Fruit fly (Drosophila melanogaster) whole organism, embryonic: ENCODE data around the gene CG45073.

ENCODE experiments used
- Antp ChIP-seq: fragments of 200-800 bp; sonication (Bioruptor generic); optimal IDR thresholded peaks from 3 replicates; lab custom pipeline; 2016; ENCODE audit warnings: missing biosample characterization, missing genetic modification characterization
- B-H1 ChIP-seq: fragments of 200-800 bp; sonication (Bioruptor generic); IDR thresholded peaks from 3 replicates; pipeline ENCODE4 v1.3.6; 2022; ENCODE audit warnings: missing biosample characterization, missing genetic modification characterization
- CG11093 ChIP-seq: fragments of 200-800 bp; sonication (Bioruptor generic); IDR thresholded peaks from 3 replicates; pipeline ENCODE4 v1.3.6; 2022; ENCODE audit warnings: missing biosample characterization, missing genetic modification characterization
- CG12219 ChIP-seq: fragments of 200-800 bp; sonication (Bioruptor generic); optimal IDR thresholded peaks from 3 replicates; lab custom pipeline; 2018; ENCODE audit warnings: missing biosample characterization, mild to moderate bottlenecking, missing genetic modification characterization
- CG12744 ChIP-seq: fragments of 200-800 bp; sonication (Bioruptor generic); optimal IDR thresholded peaks from 2 replicates; lab custom pipeline; 2016; ENCODE audit warnings: missing biosample characterization, missing genetic modification characterization
- CG16779 ChIP-seq: fragments of 200-800 bp; sonication (Bioruptor generic); IDR thresholded peaks from 2 replicates; pipeline ENCODE4 v1.3.6; 2022; ENCODE audit warnings: missing biosample characterization, missing genetic modification characterization
- CG17829 ChIP-seq: fragments of 200-800 bp; optimal IDR thresholded peaks from 2 replicates; lab custom pipeline; 2019; ENCODE audit warnings: missing biosample characterization, mild to moderate bottlenecking, missing genetic modification characterization, moderate library complexity
- CG17912 ChIP-seq: fragments of 200-800 bp; sonication (Bioruptor generic); optimal IDR thresholded peaks from 2 replicates; lab custom pipeline; 2018; ENCODE audit warnings: missing biosample characterization, mild to moderate bottlenecking, missing genetic modification characterization
- CG1792 ChIP-seq: fragments of 200-800 bp; sonication (Bioruptor generic); optimal IDR thresholded peaks from 2 replicates; lab custom pipeline; 2016; ENCODE audit warnings: missing biosample characterization, missing genetic modification characterization
- CG2202 ChIP-seq: fragments of 200-800 bp; sonication (Bioruptor generic); optimal IDR thresholded peaks from 2 replicates; lab custom pipeline; 2018; ENCODE audit warnings: missing biosample characterization, mild to moderate bottlenecking, missing genetic modification characterization
- CG30431 ChIP-seq: fragments of 200-800 bp; sonication (Bioruptor generic); optimal IDR thresholded peaks from 2 replicates; lab custom pipeline; 2017; ENCODE audit warnings: missing biosample characterization, missing genetic modification characterization
- CG31365 ChIP-seq: fragments of 200-800 bp; sonication (Bioruptor generic); optimal IDR thresholded peaks from 2 replicates; lab custom pipeline; 2018; ENCODE audit warnings: missing biosample characterization, mild to moderate bottlenecking, missing genetic modification characterization
- CG3838 ChIP-seq: fragments of 200-800 bp; sonication (Bioruptor generic); optimal IDR thresholded peaks from 3 replicates; lab custom pipeline; 2016; ENCODE audit warnings: missing biosample characterization, missing genetic modification characterization
- CG42726 ChIP-seq: fragments of 200-800 bp; sonication (Bioruptor generic); IDR thresholded peaks from 2 replicates; pipeline ENCODE4 v1.3.6; 2022; ENCODE audit warnings: missing biosample characterization, missing genetic modification characterization; ENCODE audit not compliant: partially characterized antibody
- CG4282 ChIP-seq: fragments of 200-800 bp; sonication (Bioruptor generic); optimal IDR thresholded peaks from 2 replicates; lab custom pipeline; 2016; ENCODE audit warnings: missing biosample characterization, missing genetic modification characterization
- CG4424 ChIP-seq: fragments of 200-800 bp; sonication (Bioruptor generic); optimal IDR thresholded peaks from 3 replicates; lab custom pipeline; 2016; ENCODE audit warnings: missing biosample characterization, missing genetic modification characterization
- CG4820 ChIP-seq: fragments of 200-800 bp; sonication (Bioruptor generic); optimal IDR thresholded peaks from 3 replicates; lab custom pipeline; 2016; ENCODE audit warnings: missing biosample characterization, missing genetic modification characterization
- CG5953 ChIP-seq: fragments of 200-800 bp; sonication (Bioruptor generic); IDR thresholded peaks from 2 replicates; pipeline ENCODE4 v1.3.6; 2022; ENCODE audit warnings: missing biosample characterization, missing genetic modification characterization
- CG6654 ChIP-seq: fragments of 200-800 bp; sonication (Bioruptor generic); optimal IDR thresholded peaks from 2 replicates; lab custom pipeline; 2017; ENCODE audit warnings: missing biosample characterization, mild to moderate bottlenecking, missing genetic modification characterization
- CG6689 ChIP-seq: fragments of 200-800 bp; sonication (Bioruptor generic); IDR thresholded peaks from 2 replicates; pipeline ENCODE4 v1.3.6; 2022; ENCODE audit warnings: missing biosample characterization, missing genetic modification characterization
- CG6854 ChIP-seq: fragments of 200-800 bp; sonication (Bioruptor generic); optimal IDR thresholded peaks from 3 replicates; lab custom pipeline; 2017; ENCODE audit warnings: missing biosample characterization, mild to moderate bottlenecking, missing genetic modification characterization
- CG7839 ChIP-seq: fragments of 200-800 bp; sonication (Bioruptor generic); optimal IDR thresholded peaks from 3 replicates; lab custom pipeline; 2018; ENCODE audit warnings: missing biosample characterization, mild to moderate bottlenecking, missing genetic modification characterization, moderate library complexity
- CG8944 ChIP-seq: fragments of 200-800 bp; sonication (Bioruptor generic); optimal IDR thresholded peaks from 3 replicates; lab custom pipeline; 2016; ENCODE audit warnings: missing biosample characterization, missing genetic modification characterization
- CG9727 ChIP-seq: fragments of 200-800 bp; sonication (Bioruptor generic); optimal IDR thresholded peaks from 3 replicates; lab custom pipeline; 2017; ENCODE audit warnings: missing biosample characterization, mild to moderate bottlenecking, missing genetic modification characterization
- Dll ChIP-seq: fragments of 200-800 bp; sonication (Bioruptor generic); IDR thresholded peaks from 4 replicates; pipeline ENCODE4 v1.3.6; 2022; ENCODE audit warnings: missing biosample characterization, missing genetic modification characterization; ENCODE audit not compliant: partially characterized antibody
- Doc2 ChIP-seq: fragments of 200-800 bp; sonication (Bioruptor generic); IDR thresholded peaks from 2 replicates; pipeline ENCODE4 v1.3.6; 2022; ENCODE audit warnings: missing biosample characterization, missing genetic modification characterization
- Drgx ChIP-seq: fragments of 200-800 bp; sonication (Bioruptor generic); IDR thresholded peaks from 2 replicates; pipeline ENCODE4 v1.3.6; 2022; ENCODE audit warnings: missing biosample characterization, missing genetic modification characterization
- Elba2 ChIP-seq: fragments of 200-800 bp; sonication (Bioruptor generic); optimal IDR thresholded peaks from 3 replicates; lab custom pipeline; 2016; ENCODE audit warnings: missing biosample characterization, missing genetic modification characterization
- Ets65A ChIP-seq: fragments of 200-800 bp; sonication (Bioruptor generic); peaks from one replicate; lab custom pipeline; 2016; ENCODE audit warnings: missing biosample characterization, missing genetic modification characterization
- Gug ChIP-seq: fragments of 200-800 bp; sonication (Bioruptor generic); IDR thresholded peaks from 4 replicates; pipeline ENCODE4 v1.3.6; 2022; ENCODE audit warnings: missing biosample characterization, missing genetic modification characterization
- Jarid2 ChIP-seq: fragments of 200-800 bp; sonication (Bioruptor generic); optimal IDR thresholded peaks from 3 replicates; lab custom pipeline; 2017; ENCODE audit warnings: mild to moderate bottlenecking, missing biosample characterization, missing genetic modification reagents, missing genetic modification characterization
- NC2α ChIP-seq: fragments of 200-800 bp; sonication (Bioruptor generic); optimal IDR thresholded peaks from 2 replicates; lab custom pipeline; 2016; ENCODE audit warnings: missing biosample characterization, missing genetic modification characterization
- Ravus ChIP-seq: fragments of 200-800 bp; sonication (Bioruptor generic); IDR thresholded peaks from 2 replicates; pipeline ENCODE4 v1.3.6; 2022; ENCODE audit warnings: missing biosample characterization, missing genetic modification characterization
- al ChIP-seq: fragments of 200-800 bp; sonication (Bioruptor generic); IDR thresholded peaks from 2 replicates; pipeline ENCODE4 v1.3.6; 2022; ENCODE audit warnings: missing biosample characterization, missing genetic modification characterization
- cad ChIP-seq: fragments of >200 bp; optimal IDR thresholded peaks from 2 replicates; lab custom pipeline; 2017; ENCODE audit warnings: missing biosample characterization, missing genetic modification characterization
- ci ChIP-seq: fragments of 200-800 bp; sonication (Bioruptor generic); IDR thresholded peaks from 3 replicates; pipeline ENCODE4 v1.3.6; 2022; ENCODE audit warnings: missing biosample characterization, missing genetic modification characterization
- fd3F ChIP-seq: fragments of 200-800 bp; sonication (Bioruptor generic); optimal IDR thresholded peaks from 2 replicates; lab custom pipeline; 2018; ENCODE audit warnings: missing biosample characterization, mild to moderate bottlenecking, missing genetic modification characterization, moderate library complexity
- gsb ChIP-seq: fragments of 200-800 bp; sonication (Bioruptor generic); IDR thresholded peaks from 2 replicates; pipeline ENCODE4 v1.3.6; 2022; ENCODE audit warnings: missing biosample characterization, missing genetic modification characterization
- gsb-n ChIP-seq: fragments of 200-800 bp; sonication (Bioruptor generic); optimal IDR thresholded peaks from 3 replicates; lab custom pipeline; 2018; ENCODE audit warnings: missing biosample characterization, mild to moderate bottlenecking, missing genetic modification characterization
- h ChIP-seq: fragments of >200 bp; optimal IDR thresholded peaks from 2 replicates; lab custom pipeline; 2017
- her ChIP-seq: fragments of 200-800 bp; sonication (Bioruptor generic); optimal IDR thresholded peaks from 2 replicates; lab custom pipeline; 2016; ENCODE audit warnings: missing biosample characterization, missing genetic modification characterization
- insv ChIP-seq, 2 experiments: fragments of 200-800 bp; sonication (Bioruptor generic); optimal IDR thresholded peaks; 3 replicates each; lab custom pipeline; 2016 to 2018; ENCODE audit warnings: missing biosample characterization in 2 of 2, missing genetic modification characterization in 2 of 2
- lbe ChIP-seq: fragments of 200-800 bp; sonication (Bioruptor generic); optimal IDR thresholded peaks from 2 replicates; lab custom pipeline; 2016; ENCODE audit warnings: missing biosample characterization, mild to moderate bottlenecking, missing genetic modification characterization
- mirr ChIP-seq: fragments of 200-800 bp; sonication (Bioruptor generic); optimal IDR thresholded peaks from 3 replicates; lab custom pipeline; 2018; ENCODE audit warnings: missing biosample characterization, mild to moderate bottlenecking, missing genetic modification characterization
- nau ChIP-seq: fragments of 200-800 bp; sonication (Bioruptor generic); optimal IDR thresholded peaks from 3 replicates; lab custom pipeline; 2017; ENCODE audit warnings: missing biosample characterization, mild to moderate bottlenecking, missing genetic modification characterization, missing genetic modification reagents
- pita ChIP-seq: fragments of 200-800 bp; sonication (Bioruptor generic); optimal IDR thresholded peaks from 2 replicates; lab custom pipeline; 2017; ENCODE audit warnings: missing biosample characterization, mild to moderate bottlenecking, missing genetic modification characterization
- prd ChIP-seq, 3 experiments: fragments of >200 bp in 2 of 3; fragments of 200-800 bp in 1 of 3; sonication (Bioruptor generic) in 1 of 3; optimal IDR thresholded peaks in 2 of 3; IDR thresholded peaks in 1 of 3; 2 replicates in 2 of 3; 3 replicates in 1 of 3; pipeline versions ENCODE4 v1.3.6 to Lab custom; 2017 to 2022; ENCODE audit warnings: missing biosample characterization in 1 of 3, missing genetic modification characterization in 1 of 3
- slbo ChIP-seq: fragments of 200-800 bp; sonication (Bioruptor generic); IDR thresholded peaks from 2 replicates; pipeline ENCODE4 v1.3.6; 2022; ENCODE audit warnings: missing biosample characterization, missing genetic modification characterization
- slou ChIP-seq: fragments of 200-800 bp; sonication (Bioruptor generic); optimal IDR thresholded peaks from 3 replicates; lab custom pipeline; 2016; ENCODE audit warnings: missing biosample characterization, missing genetic modification characterization
- sug ChIP-seq: fragments of 200-800 bp; optimal IDR thresholded peaks from 2 replicates; lab custom pipeline; 2019; ENCODE audit warnings: missing biosample characterization, mild to moderate bottlenecking, missing genetic modification characterization, moderate library complexity
- tin ChIP-seq: fragments of 200-800 bp; sonication (Bioruptor generic); optimal IDR thresholded peaks from 3 replicates; lab custom pipeline; 2016; ENCODE audit warnings: missing biosample characterization, missing genetic modification characterization
- twi ChIP-seq: fragments of 200-800 bp; optimal IDR thresholded peaks from 2 replicates; lab custom pipeline; 2019; ENCODE audit warnings: missing biosample characterization, mild to moderate bottlenecking, missing genetic modification characterization, moderate library complexity
- vfl ChIP-seq: fragments of 200-800 bp; sonication (Bioruptor generic); optimal IDR thresholded peaks from 2 replicates; lab custom pipeline; 2016; ENCODE audit warnings: missing biosample characterization, missing genetic modification characterization

Gene CG45073

DNA sequence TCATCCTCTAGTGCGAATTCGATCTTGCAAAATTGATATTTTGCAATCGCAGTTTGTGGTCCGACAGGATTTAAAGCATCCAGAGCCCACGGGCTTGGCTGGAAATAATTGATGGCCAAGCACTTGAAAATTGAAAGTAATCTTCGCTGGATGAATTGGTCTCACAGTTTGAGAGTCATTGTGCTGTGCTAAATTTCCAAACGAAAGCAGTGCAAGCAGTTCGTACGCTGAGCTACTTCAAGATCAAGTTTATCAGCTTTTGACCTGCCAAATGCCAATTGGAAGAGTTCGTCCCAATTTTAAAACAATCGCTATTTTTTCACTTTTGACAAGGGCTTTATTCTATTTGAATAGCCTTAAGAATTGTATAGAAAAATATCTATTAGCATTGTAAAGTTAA lies 29.3 kb upstream of the CG45073 start (continued):
- TF ChIP-seq CG30431 (GFP tag; lab: Kevin White, UChicago), result no peak
- no peak for TF ChIP-seq twi
- no peak for TF ChIP-seq al (GFP tag; lab: Robert Waterston, UW)
- TF ChIP-seq Dll, result no peak
- no peak for TF ChIP-seq gsb (GFP tag; lab: Robert Waterston, UW)
- no peak for TF ChIP-seq Jarid2 (GFP tag; lab: Kevin White, UChicago)
- no peak for TF ChIP-seq CG7839
- TF ChIP-seq prd (optimal IDR thresholded peaks at IDR 0.05; lab: Kevin White, UChicago), result no peak
- TF ChIP-seq prd (GFP tag; IDR thresholded peaks at IDR 0.05; lab: Robert Waterston, UW), result peak; percentile 15; the same call in 1 of the 3 replicates
- no peak for TF ChIP-seq h (lab: Kevin White, UChicago)
- TF ChIP-seq CG5953 (GFP tag; lab: Robert Waterston, UW), result no peak
- no peak for TF ChIP-seq CG1792 (GFP tag; lab: Kevin White, UChicago)
- peak; percentile 98 for TF ChIP-seq CG6654
- TF ChIP-seq B-H1 (GFP tag; lab: Robert Waterston, UW), result no peak
- peak; percentile 95 for TF ChIP-seq CG31365 (tag; lab: Kevin White, UChicago)
- TF ChIP-seq her (GFP tag; lab: Kevin White, UChicago), result no peak
- no peak for TF ChIP-seq Gug (GFP tag; lab: Robert Waterston, UW)
- TF ChIP-seq CG8944 (GFP tag; lab: Kevin White, UChicago), result no peak
- TF ChIP-seq CG9727 (GFP tag; lab: Kevin White, UChicago), result no peak
- TF ChIP-seq CG12219 (GFP tag; lab: Kevin White, UChicago), result no peak
- TF ChIP-seq lbe (GFP tag; lab: Kevin White, UChicago), result no peak
- no peak for TF ChIP-seq Ravus (GFP tag; lab: Robert Waterston, UW)
- no peak for TF ChIP-seq Doc2 (GFP tag; lab: Robert Waterston, UW)
- no peak for TF ChIP-seq mirr (GFP tag; lab: Kevin White, UChicago)
- TF ChIP-seq Elba2 (GFP tag; lab: Kevin White, UChicago), result peak; percentile 81
- no peak for TF ChIP-seq CG4282 (GFP tag; lab: Kevin White, UChicago)
- TF ChIP-seq CG16779, result no peak
- TF ChIP-seq gsb-n (tag; lab: Kevin White, UChicago), result peak; percentile 31
- no peak for TF ChIP-seq fd3F (GFP tag; lab: Kevin White, UChicago)
- TF ChIP-seq nau, result no peak
- TF ChIP-seq NC2α (GFP tag; lab: Kevin White, UChicago), result no peak
- peak in 1 of 2 experiments; percentile 71 for TF ChIP-seq insv (GFP tag; optimal IDR thresholded peaks at IDR 0.05; lab: Kevin White, UChicago)
- no peak for TF ChIP-seq sug
- TF ChIP-seq vfl (GFP tag; lab: Kevin White, UChicago), result no peak
- 0 out of 3 replicates have a peak, but pooled peaks have one; percentile 9 for TF ChIP-seq ci (GFP tag; lab: Robert Waterston, UW)
- no peak for TF ChIP-seq Antp (GFP tag; lab: Kevin White, UChicago)
- no peak for TF ChIP-seq CG2202
- no peak for TF ChIP-seq slbo (GFP tag; lab: Robert Waterston, UW)
- TF ChIP-seq CG42726 (GFP tag; lab: Robert Waterston, UW), result 0 out of 2 replicates have a peak, but pooled peaks have one; percentile 34
- TF ChIP-seq CG11093 (GFP tag; lab: Robert Waterston, UW), result no peak
- TF ChIP-seq CG4820 (GFP tag; lab: Kevin White, UChicago), result no peak
- no peak for TF ChIP-seq CG17829 (tag; lab: Kevin White, UChicago)
- no peak for TF ChIP-seq Ets65A (GFP tag; lab: Kevin White, UChicago)
- TF ChIP-seq pita, result peak; percentile 12
- TF ChIP-seq CG6689 (GFP tag; lab: Robert Waterston, UW), result no peak
- no peak for TF ChIP-seq slou (GFP tag; lab: Kevin White, UChicago)
- TF ChIP-seq CG3838 (GFP tag; lab: Kevin White, UChicago), result no peak
- TF ChIP-seq CG17912 (GFP tag; lab: Kevin White, UChicago), result no peak
- no peak for TF ChIP-seq CG12744 (GFP tag; lab: Kevin White, UChicago)
- no peak for TF ChIP-seq CG6854 (GFP tag; lab: Kevin White, UChicago)
- no peak for TF ChIP-seq CG4424 (GFP tag; lab: Kevin White, UChicago)
- TF ChIP-seq tin (GFP tag; lab: Kevin White, UChicago), result no peak
- TF ChIP-seq cad, result peak; percentile 75
- TF ChIP-seq Drgx (GFP tag; lab: Robert Waterston, UW), result no peak
